Worm (Caenorhabditis elegans): ENCODE results near the gene str-118.

The str-118 gene

ce11 chrV:10072721-10073120, 20.8 kb downstream of the str-118 start:
- TF ChIP-seq nhr-23 (tag; optimal IDR thresholded peaks at IDR 0.05) (no peak), R02D3.7 (tag; optimal IDR thresholded peaks at IDR 0.05) (no peak), ztf-11 (tag; optimal IDR thresholded peaks at IDR 0.05) (no peak), hmg-11 (tag; optimal IDR thresholded peaks at IDR 0.05) (no peak), daf-12 (tag; optimal IDR thresholded peaks at IDR 0.05) (no peak), eor-1 (tag; optimal IDR thresholded peaks at IDR 0.05) (no peak), fos-1 (tag; optimal IDR thresholded peaks at IDR 0.05) (no peak), zag-1 (tag; optimal IDR thresholded peaks at IDR 0.05) (no peak), elt-1 (tag; optimal IDR thresholded peaks at IDR 0.05) (no peak), nhr-237 (tag; optimal IDR thresholded peaks at IDR 0.05) (no peak), nhr-28 (tag; optimal IDR thresholded peaks at IDR 0.05) (no peak), elt-2 (tag; optimal IDR thresholded peaks at IDR 0.05) (no peak), unc-39 (tag; optimal IDR thresholded peaks at IDR 0.05) (no peak), pha-4 (tag; optimal IDR thresholded peaks at IDR 0.05) (no peak), ztf-4 (tag; optimal IDR thresholded peaks at IDR 0.05) (no peak), nhr-77 (tag; optimal IDR thresholded peaks at IDR 0.05) (no peak), mdl-1 (tag; optimal IDR thresholded peaks at IDR 0.05) (no peak), nhr-12 (tag; optimal IDR thresholded peaks at IDR 0.05) (no peak), jun-1 (tag; optimal IDR thresholded peaks at IDR 0.05) (no peak)

ce11 chrV:10073793-10074192, 21.8 kb downstream of the str-118 start, which contains the start of gene F57A8.6:
TSS of gene F57A8.6 (minus strand) at chrV:10073893.
- TF ChIP-seq ceh-82 (tag; optimal IDR thresholded peaks at IDR 0.05), result no peak
- TF ChIP-seq unc-62 (GFP tag; optimal IDR thresholded peaks at IDR 0.05), result no peak
- TF ChIP-seq nhr-77 (tag; optimal IDR thresholded peaks at IDR 0.05), result no peak
- TF ChIP-seq ama-1 (optimal IDR thresholded peaks at IDR 0.05), result no peak
- TF ChIP-seq nhr-76 (tag; optimal IDR thresholded peaks at IDR 0.05), result peak; percentile 46
- TF ChIP-seq nhr-28 (tag; optimal IDR thresholded peaks at IDR 0.05), result no peak

ce11 chrV:10075441-10075840, 23.5 kb downstream of the str-118 start, which contains the start of gene F57A8.7:
TSS of gene F57A8.7 (plus strand) at chrV:10075741.
- no peak for TF ChIP-seq nhr-67 (tag; optimal IDR thresholded peaks at IDR 0.05)
- TF ChIP-seq aly-2 (tag; optimal IDR thresholded peaks at IDR 0.05), result no peak
- no peak for TF ChIP-seq skn-1 (tag; optimal IDR thresholded peaks at IDR 0.05)
- TF ChIP-seq mdl-1 (tag; optimal IDR thresholded peaks at IDR 0.05), result no peak
- TF ChIP-seq ztf-4 (tag; optimal IDR thresholded peaks at IDR 0.05), result no peak
- no peak for TF ChIP-seq elt-3 (tag; optimal IDR thresholded peaks at IDR 0.05)
- TF ChIP-seq ama-1 (optimal IDR thresholded peaks at IDR 0.05), result no peak
- no peak for TF ChIP-seq eor-1 (tag; optimal IDR thresholded peaks at IDR 0.05)
- no peak for TF ChIP-seq nhr-23 (tag; optimal IDR thresholded peaks at IDR 0.05)
- TF ChIP-seq unc-39 (tag; optimal IDR thresholded peaks at IDR 0.05), result no peak
- TF ChIP-seq lsy-12 (tag; optimal IDR thresholded peaks at IDR 0.05), result no peak
- TF ChIP-seq jun-1 (tag; optimal IDR thresholded peaks at IDR 0.05), result no peak
- no peak for TF ChIP-seq zag-1 (tag; optimal IDR thresholded peaks at IDR 0.05)
- TF ChIP-seq ZK546.5 (tag; optimal IDR thresholded peaks at IDR 0.05), result no peak
- no peak for TF ChIP-seq nhr-237 (tag; optimal IDR thresholded peaks at IDR 0.05)
- TF ChIP-seq fkh-2 (tag; optimal IDR thresholded peaks at IDR 0.05), result no peak

- TF ChIP-seq jun-1 (tag; optimal IDR thresholded peaks at IDR 0.05) (no peak), egl-27 (tag; optimal IDR thresholded peaks at IDR 0.05) (no peak), fkh-2 (tag; optimal IDR thresholded peaks at IDR 0.05) (no peak), nhr-67 (tag; optimal IDR thresholded peaks at IDR 0.05) (no peak), elt-2 (tag; optimal IDR thresholded peaks at IDR 0.05) (no peak), fos-1 (tag; optimal IDR thresholded peaks at IDR 0.05) (no peak), nhr-12 (tag; optimal IDR thresholded peaks at IDR 0.05) (no peak), fkh-10 (GFP tag; optimal IDR thresholded peaks at IDR 0.05) (no peak), aly-2 (tag; optimal IDR thresholded peaks at IDR 0.05) (no peak), lsy-12 (tag; optimal IDR thresholded peaks at IDR 0.05) (no peak)
These were observed 26.3 kb downstream of the str-118 start, which contains the start of gene R04B5.1 for ce11 chrV:10078244-10078643. TSS of gene R04B5.1 (minus strand) at chrV:10078344.

ce11 chrV:10080905-10081304, 28.9 kb downstream of the str-118 start:
- no peak for TF ChIP-seq nhr-11 (tag; optimal IDR thresholded peaks at IDR 0.05)
- TF ChIP-seq ZK546.5 (tag; optimal IDR thresholded peaks at IDR 0.05), result no peak
- TF ChIP-seq unc-39 (tag; optimal IDR thresholded peaks at IDR 0.05), result no peak
- TF ChIP-seq R02D3.7 (tag; optimal IDR thresholded peaks at IDR 0.05), result no peak
- TF ChIP-seq lin-39 (tag; optimal IDR thresholded peaks at IDR 0.05), result no peak
- TF ChIP-seq nhr-25 (tag; optimal IDR thresholded peaks at IDR 0.05), result no peak
- TF ChIP-seq ceh-82 (tag; optimal IDR thresholded peaks at IDR 0.05), result no peak
- TF ChIP-seq egl-27 (tag; optimal IDR thresholded peaks at IDR 0.05), result no peak
- TF ChIP-seq ama-1 (optimal IDR thresholded peaks at IDR 0.05), result no peak
- no peak for TF ChIP-seq nhr-28 (tag; optimal IDR thresholded peaks at IDR 0.05)
- TF ChIP-seq mdl-1 (tag; optimal IDR thresholded peaks at IDR 0.05), result no peak
- no peak for TF ChIP-seq zag-1 (tag; optimal IDR thresholded peaks at IDR 0.05)
- no peak for TF ChIP-seq egl-5 (tag; optimal IDR thresholded peaks at IDR 0.05)
- TF ChIP-seq nhr-23 (tag; optimal IDR thresholded peaks at IDR 0.05), result no peak
- TF ChIP-seq nhr-12 (tag; optimal IDR thresholded peaks at IDR 0.05), result no peak
- TF ChIP-seq ceh-28 (tag; optimal IDR thresholded peaks at IDR 0.05), result no peak
- no peak for TF ChIP-seq nhr-76 (tag; optimal IDR thresholded peaks at IDR 0.05)
